Fruit fly (Drosophila melanogaster) whole organism, prepupa: Measurements from ENCODE around the gene CG32022.

Experiments
- Blimp-1 ChIP-seq: fragments of 200-800 bp; sonication (Bioruptor generic); optimal IDR thresholded peaks from 3 replicates; lab custom pipeline; 2017; ENCODE audit warnings: missing biosample characterization, missing genetic modification characterization, mild to moderate bottlenecking, moderate library complexity, missing genetic modification reagents
- CG10669 ChIP-seq: fragments of 200-800 bp; sonication (Bioruptor generic); optimal IDR thresholded peaks from 3 replicates; lab custom pipeline; 2018; ENCODE audit warnings: missing biosample characterization, mild to moderate bottlenecking, missing genetic modification characterization, moderate library complexity
- CG15336 ChIP-seq: fragments of 200-800 bp; sonication (Bioruptor generic); IDR thresholded peaks from 2 replicates; pipeline ENCODE4 v1.3.6; 2022; ENCODE audit warnings: missing biosample characterization, missing genetic modification characterization
- CG3032 ChIP-seq: fragments of 200-800 bp; optimal IDR thresholded peaks from 2 replicates; lab custom pipeline; 2019; ENCODE audit warnings: missing biosample characterization, mild to moderate bottlenecking, missing genetic modification characterization, moderate library complexity
- CG31627 ChIP-seq: fragments of 200-800 bp; sonication (Bioruptor generic); optimal IDR thresholded peaks from 3 replicates; lab custom pipeline; 2016; ENCODE audit warnings: missing biosample characterization, missing genetic modification characterization
- CG3919 ChIP-seq: fragments of 200-800 bp; sonication (Bioruptor generic); optimal IDR thresholded peaks from 3 replicates; lab custom pipeline; 2016; ENCODE audit warnings: missing biosample characterization, missing genetic modification characterization
- CG4318 ChIP-seq: fragments of 200-800 bp; sonication (Bioruptor generic); optimal IDR thresholded peaks from 3 replicates; lab custom pipeline; 2017; ENCODE audit warnings: missing biosample characterization, mild to moderate bottlenecking, missing genetic modification characterization
- CG6163 ChIP-seq: fragments of 200-800 bp; sonication (Bioruptor generic); IDR thresholded peaks from 3 replicates; pipeline ENCODE4 v1.3.6; 2022; ENCODE audit warnings: missing biosample characterization, missing genetic modification characterization
- CG6276 ChIP-seq: fragments of 200-800 bp; sonication (Bioruptor generic); optimal IDR thresholded peaks from 2 replicates; lab custom pipeline; 2017; ENCODE audit warnings: missing biosample characterization, mild to moderate bottlenecking, missing genetic modification characterization
- CG6792 ChIP-seq: fragments of 200-800 bp; sonication (Bioruptor generic); optimal IDR thresholded peaks from 3 replicates; lab custom pipeline; 2016; ENCODE audit warnings: missing biosample characterization, missing genetic modification characterization
- CG6808 ChIP-seq: fragments of 200-800 bp; sonication (Bioruptor generic); optimal IDR thresholded peaks from 3 replicates; lab custom pipeline; 2017; ENCODE audit warnings: missing biosample characterization, missing genetic modification characterization, mild to moderate bottlenecking, moderate library complexity, missing genetic modification reagents
- CG8632 ChIP-seq: fragments of 200-800 bp; sonication (Bioruptor generic); optimal IDR thresholded peaks from 3 replicates; lab custom pipeline; 2016; ENCODE audit warnings: missing biosample characterization, missing genetic modification characterization
- CG9139 ChIP-seq: fragments of 200-800 bp; sonication (Bioruptor generic); optimal IDR thresholded peaks from 3 replicates; lab custom pipeline; 2017; ENCODE audit warnings: missing biosample characterization, mild to moderate bottlenecking, missing genetic modification characterization
- Eip75B ChIP-seq: fragments of 200-800 bp; sonication (Bioruptor generic); optimal IDR thresholded peaks from 3 replicates; lab custom pipeline; 2016; ENCODE audit warnings: missing biosample characterization, missing genetic modification characterization
- Eip78C ChIP-seq: fragments of 200-800 bp; sonication (Bioruptor generic); peaks from one replicate; lab custom pipeline; 2016; ENCODE audit warnings: missing biosample characterization, missing genetic modification characterization
- Eip93F ChIP-seq: fragments of 200-800 bp; sonication (Bioruptor generic); optimal IDR thresholded peaks from 2 replicates; lab custom pipeline; 2016; ENCODE audit warnings: missing biosample characterization, mild to moderate bottlenecking, missing genetic modification characterization
- Ets21C ChIP-seq: fragments of 200-800 bp; sonication (Bioruptor generic); optimal IDR thresholded peaks from 3 replicates; lab custom pipeline; 2016; ENCODE audit warnings: missing biosample characterization, missing genetic modification characterization
- Ets96B ChIP-seq: fragments of 200-800 bp; optimal IDR thresholded peaks from 2 replicates; lab custom pipeline; 2019; ENCODE audit warnings: missing biosample characterization, mild to moderate bottlenecking, missing genetic modification characterization, moderate library complexity
- Gug ChIP-seq: fragments of 200-800 bp; sonication (Bioruptor generic); IDR thresholded peaks from 2 replicates; pipeline ENCODE4 v1.3.6; 2022; ENCODE audit warnings: missing biosample characterization, missing genetic modification characterization
- Hr39 ChIP-seq: fragments of 200-800 bp; sonication (Bioruptor generic); optimal IDR thresholded peaks from 2 replicates; lab custom pipeline; 2016; ENCODE audit warnings: missing biosample characterization, missing genetic modification characterization
- Hr4 ChIP-seq: fragments of 200-800 bp; sonication (Bioruptor generic); optimal IDR thresholded peaks from 3 replicates; lab custom pipeline; 2016; ENCODE audit warnings: missing biosample characterization, missing genetic modification characterization
- Lpt ChIP-seq: fragments of 200-800 bp; sonication (Bioruptor generic); optimal IDR thresholded peaks from 3 replicates; lab custom pipeline; 2016; ENCODE audit warnings: missing biosample characterization, missing genetic modification characterization
- Met ChIP-seq: fragments of 200-800 bp; sonication (Bioruptor generic); optimal IDR thresholded peaks from 3 replicates; lab custom pipeline; 2016; ENCODE audit warnings: missing biosample characterization, missing genetic modification characterization
- OdsH ChIP-seq: fragments of 200-800 bp; sonication (Bioruptor generic); optimal IDR thresholded peaks from 3 replicates; lab custom pipeline; 2016; ENCODE audit warnings: missing biosample characterization, missing genetic modification characterization
- Smox ChIP-seq: fragments of 200-800 bp; sonication (Bioruptor generic); optimal IDR thresholded peaks from 3 replicates; lab custom pipeline; 2016; ENCODE audit warnings: missing biosample characterization, missing genetic modification characterization
- Sox102F ChIP-seq: fragments of 200-800 bp; sonication (Bioruptor generic); optimal IDR thresholded peaks from 2 replicates; lab custom pipeline; 2016; ENCODE audit warnings: missing biosample characterization, mild to moderate bottlenecking, missing genetic modification characterization
- Sox14 ChIP-seq: fragments of 200-800 bp; sonication (Bioruptor generic); optimal IDR thresholded peaks from 3 replicates; lab custom pipeline; 2016; ENCODE audit warnings: missing biosample characterization, missing genetic modification characterization
- Sox15 ChIP-seq: fragments of 200-800 bp; sonication (Bioruptor generic); optimal IDR thresholded peaks from 3 replicates; lab custom pipeline; 2016; ENCODE audit warnings: missing biosample characterization, missing genetic modification characterization
- achi ChIP-seq: fragments of 200-800 bp; sonication (Bioruptor generic); optimal IDR thresholded peaks from 3 replicates; lab custom pipeline; 2016; ENCODE audit warnings: missing biosample characterization, missing genetic modification characterization
- cyc ChIP-seq: fragments of 200-800 bp; sonication (Bioruptor generic); optimal IDR thresholded peaks from 3 replicates; lab custom pipeline; 2016; ENCODE audit warnings: missing biosample characterization, missing genetic modification characterization
- eg ChIP-seq: fragments of 200-800 bp; sonication (Bioruptor generic); IDR thresholded peaks from 3 replicates; pipeline ENCODE4 v1.3.6; 2022; ENCODE audit warnings: missing biosample characterization, missing genetic modification characterization
- esn ChIP-seq: fragments of 200-800 bp; sonication (Bioruptor generic); optimal IDR thresholded peaks from 2 replicates; lab custom pipeline; 2016; ENCODE audit warnings: missing biosample characterization, mild to moderate bottlenecking, missing genetic modification characterization, moderate library complexity
- fd59A ChIP-seq: fragments of 200-800 bp; sonication (Bioruptor generic); optimal IDR thresholded peaks from 2 replicates; lab custom pipeline; 2017; ENCODE audit warnings: missing biosample characterization, mild to moderate bottlenecking, missing genetic modification characterization, missing genetic modification reagents
- fkh ChIP-seq: fragments of 200-800 bp; sonication (Bioruptor generic); optimal IDR thresholded peaks from 3 replicates; lab custom pipeline; 2017; ENCODE audit warnings: missing biosample characterization, mild to moderate bottlenecking, missing genetic modification characterization, moderate library complexity
- lz ChIP-seq: fragments of 200-800 bp; sonication (Bioruptor generic); optimal IDR thresholded peaks from 3 replicates; lab custom pipeline; 2016; ENCODE audit warnings: missing biosample characterization, missing genetic modification characterization
- net ChIP-seq: fragments of 200-800 bp; sonication (Bioruptor generic); optimal IDR thresholded peaks from 3 replicates; lab custom pipeline; 2016; ENCODE audit warnings: missing biosample characterization, missing genetic modification characterization
- salr ChIP-seq, 2 experiments: fragments of 200-800 bp; sonication (Bioruptor generic); optimal IDR thresholded peaks; 3 replicates each; lab custom pipeline; 2016 to 2018; ENCODE audit warnings: missing biosample characterization in 2 of 2, missing genetic modification characterization in 2 of 2, mild to moderate bottlenecking in 1 of 2
- ss ChIP-seq, 2 experiments: fragments of 200-800 bp; sonication (Bioruptor generic); optimal IDR thresholded peaks; 2 replicates in 1 of 2; 3 replicates in 1 of 2; lab custom pipeline; 2017 to 2018; ENCODE audit warnings: mild to moderate bottlenecking in 2 of 2, missing biosample characterization in 2 of 2, missing genetic modification characterization in 2 of 2, moderate library complexity in 1 of 2
- svp ChIP-seq: fragments of 200-800 bp; sonication (Bioruptor generic); peaks from one replicate; lab custom pipeline; 2016; ENCODE audit warnings: missing biosample characterization, missing genetic modification characterization
- topi ChIP-seq: fragments of 200-800 bp; sonication (Bioruptor generic); optimal IDR thresholded peaks from 3 replicates; lab custom pipeline; 2016; ENCODE audit warnings: missing biosample characterization, missing genetic modification characterization
- vri ChIP-seq: fragments of 200-800 bp; sonication (Bioruptor generic); optimal IDR thresholded peaks from 3 replicates; lab custom pipeline; 2016; ENCODE audit warnings: missing biosample characterization, mild to moderate bottlenecking, missing genetic modification characterization

The CG32022 gene

DNA sequence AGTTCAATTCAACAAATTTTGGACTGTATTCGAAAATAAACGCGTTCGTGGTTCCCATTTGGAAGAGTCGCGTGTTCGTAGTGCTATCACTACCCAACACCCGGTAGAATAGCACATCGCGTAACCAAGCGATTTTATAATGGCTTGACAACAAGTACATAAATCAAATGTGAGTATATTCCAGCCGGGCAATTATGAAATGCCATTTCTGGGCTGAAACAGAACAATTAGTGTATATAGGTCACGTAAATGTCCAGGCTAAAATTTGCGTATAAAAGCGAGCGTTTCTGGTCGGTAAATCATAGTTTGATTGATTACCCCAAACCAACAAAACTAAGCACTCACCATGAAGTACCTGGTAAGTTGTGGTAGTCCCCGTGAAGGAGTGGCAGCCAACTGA is 7.1 kb upstream of the CG32022 start, which contains the start of gene Cp15:
TSS of gene Cp15 (plus strand) at position 301 of the 400 bp plus-strand sequence.
- TF ChIP-seq OdsH (GFP tag; lab: Kevin White, UChicago) (no peak), Blimp-1 (no peak), net (GFP tag; lab: Kevin White, UChicago) (no peak), achi (GFP tag; lab: Kevin White, UChicago) (no peak), eg (GFP tag; lab: Robert Waterston, UW) (no peak), Ets21C (GFP tag; lab: Kevin White, UChicago) (no peak), Hr39 (GFP tag; lab: Kevin White, UChicago) (no peak), ss (GFP tag; optimal IDR thresholded peaks at IDR 0.05; lab: Kevin White, UChicago) (no peak), Eip75B (GFP tag; lab: Kevin White, UChicago) (no peak), esn (GFP tag; lab: Kevin White, UChicago) (no peak), fkh (GFP tag; lab: Kevin White, UChicago) (no peak), Gug (no peak), CG3919 (GFP tag; lab: Kevin White, UChicago) (no peak), svp (GFP tag; lab: Kevin White, UChicago) (no peak)

DNA sequence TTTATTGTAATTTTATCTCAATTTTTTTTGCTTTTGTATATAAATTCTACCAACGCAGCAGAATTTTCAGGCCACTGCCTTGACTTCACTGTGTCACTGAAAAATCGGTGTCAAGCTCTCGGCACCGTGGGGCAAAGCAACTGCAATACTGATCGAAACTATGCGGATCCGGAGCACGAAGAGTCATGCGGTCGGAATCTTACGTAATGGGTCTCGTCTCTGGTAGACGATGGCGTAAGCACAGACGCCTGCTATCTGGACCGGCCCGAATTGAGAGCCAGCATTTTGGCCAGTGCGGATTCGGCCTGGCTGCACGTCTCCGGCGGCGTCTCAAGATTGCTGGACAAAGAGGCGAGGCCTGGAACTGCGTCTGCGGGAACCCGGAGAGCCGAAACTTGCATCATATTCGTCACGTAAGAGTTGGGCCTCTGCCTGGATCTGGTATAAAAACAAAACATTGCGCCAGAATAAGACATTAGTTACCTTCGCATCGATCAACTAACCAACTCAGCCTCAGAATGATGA is 5.3 kb upstream of the CG32022 start, which contains the start of gene Cp18:
TSS of gene Cp18 (plus strand) at position 475 of the 525 bp plus-strand sequence.
- TF ChIP-seq CG3919 (GFP tag; lab: Kevin White, UChicago), result no peak

DNA sequence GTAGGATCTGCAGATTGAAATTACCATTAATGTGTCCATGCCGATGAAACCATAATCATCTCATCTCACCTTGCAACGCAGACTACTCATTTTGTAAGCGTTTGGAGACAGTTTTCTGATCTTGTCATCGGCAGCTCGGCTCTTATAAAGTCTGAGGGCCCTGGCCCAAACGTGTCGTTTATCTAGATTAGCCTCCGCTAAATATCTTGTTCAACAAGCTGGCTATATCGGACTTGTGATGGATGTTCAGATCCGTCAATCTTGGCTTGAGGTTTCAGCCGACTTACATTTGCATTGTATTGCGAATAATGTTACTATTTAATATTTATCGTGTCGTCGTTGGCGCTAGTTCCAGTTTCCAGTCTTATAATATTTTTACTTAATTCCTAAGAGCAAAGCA is 4.6 kb upstream of the CG32022 start, which contains the start of gene CG43965:
TSS of gene CG43965 (minus strand) at position 101 of the 400 bp plus-strand sequence.
- no peak for TF ChIP-seq CG4318
- TF ChIP-seq, all 60 proteins: peak for 0

DNA sequence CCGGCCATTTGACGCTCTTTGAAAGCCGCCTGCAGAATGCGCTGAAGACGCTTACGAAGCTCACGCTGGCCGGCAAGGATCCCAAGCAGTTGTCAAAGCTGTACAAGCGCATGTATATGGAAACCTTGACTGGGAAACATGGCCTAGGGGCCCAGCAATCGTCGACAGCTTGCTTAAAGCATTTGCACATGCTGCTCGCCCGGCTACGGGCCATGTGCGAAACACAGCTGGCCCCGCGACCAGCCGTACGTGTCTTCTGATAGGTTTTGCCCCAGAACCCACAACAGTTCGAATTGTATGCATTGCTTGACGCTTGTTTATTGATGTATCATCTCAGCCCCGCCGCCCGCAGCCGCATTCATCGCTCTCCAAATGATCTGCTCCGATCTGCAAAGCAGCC is 4.2 kb upstream of the CG32022 start:
- TF ChIP-seq Ets96B (tag; lab: Kevin White, UChicago) (no peak), lz (GFP tag; lab: Kevin White, UChicago) (no peak), CG15336 (GFP tag; lab: Robert Waterston, UW) (no peak), CG3032 (tag; lab: Kevin White, UChicago) (no peak), Met (no peak)

DNA sequence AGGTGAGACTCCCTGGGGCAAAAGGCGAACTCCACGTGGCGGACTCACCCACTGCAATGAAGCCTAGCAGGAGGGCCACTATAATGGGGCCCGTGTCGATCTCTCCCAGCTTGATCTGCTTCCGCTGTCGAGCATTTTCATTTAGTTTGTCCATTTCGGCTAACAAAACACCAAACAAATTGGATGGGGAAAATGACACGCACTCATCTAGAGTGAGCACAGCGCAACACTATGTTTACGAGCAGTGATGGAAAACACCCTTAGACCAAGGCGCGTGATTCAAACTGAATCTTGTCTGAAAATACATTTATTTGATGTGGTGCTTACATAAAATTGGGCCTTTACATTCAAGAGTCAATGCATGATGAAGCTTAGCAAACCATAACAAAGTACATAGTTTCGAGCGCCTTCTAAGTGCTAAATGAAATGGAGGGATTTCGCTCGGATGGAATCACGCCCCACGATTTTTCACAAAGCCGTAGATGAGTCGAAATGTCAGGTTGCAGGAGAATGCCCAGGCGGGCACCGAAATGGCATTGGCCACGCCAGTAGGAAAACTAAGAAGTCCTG is 997 bp downstream of the CG32022 start, which contains the start of gene SrpRbeta:
TSS of gene SrpRbeta (minus strand) at position 236 of the 570 bp plus-strand sequence.
- TF ChIP-seq CG6808 (peak; percentile 7), Sox102F (GFP tag; lab: Kevin White, UChicago) (no peak), CG6792 (GFP tag; lab: Kevin White, UChicago) (no peak), Eip93F (GFP tag; lab: Kevin White, UChicago) (no peak), CG4318 (no peak), ss (GFP tag; optimal IDR thresholded peaks at IDR 0.05; lab: Kevin White, UChicago) (peak in 1 of 2 experiments; percentile 35), CG6276 (GFP tag; lab: Kevin White, UChicago) (no peak), Lpt (GFP tag; lab: Kevin White, UChicago) (no peak), Blimp-1 (no peak), CG10669 (no peak), Eip78C (GFP tag; lab: Kevin White, UChicago) (peak; percentile 46), Hr4 (GFP tag; lab: Kevin White, UChicago) (no peak), salr (GFP tag; optimal IDR thresholded peaks at IDR 0.05; lab: Kevin White, UChicago) (no peak), fd59A (GFP tag; lab: Kevin White, UChicago) (no peak), lz (GFP tag; lab: Kevin White, UChicago) (peak; percentile 40), Smox (GFP tag; lab: Kevin White, UChicago) (no peak), CG9139 (no peak), CG3919 (GFP tag; lab: Kevin White, UChicago) (peak; percentile 49), cyc (GFP tag; lab: Kevin White, UChicago) (peak; percentile 11), topi (GFP tag; lab: Kevin White, UChicago) (peak; percentile 49), eg (GFP tag; lab: Robert Waterston, UW) (peak; percentile 22; the same call in 1 of the 3 replicates), CG6163 (no peak), vri (GFP tag; lab: Kevin White, UChicago) (peak; percentile 26), achi (GFP tag; lab: Kevin White, UChicago) (peak; percentile 26), CG31627 (peak; percentile 12), esn (GFP tag; lab: Kevin White, UChicago) (peak; percentile 59), CG3032 (tag; lab: Kevin White, UChicago) (no peak), Sox14 (peak; percentile 11), Sox15 (GFP tag; lab: Kevin White, UChicago) (no peak), CG8632 (GFP tag; lab: Kevin White, UChicago) (no peak), OdsH (GFP tag; lab: Kevin White, UChicago) (no peak)
